Fruit fly (Drosophila melanogaster) whole organism, wandering third instar larva: ENCODE results near the gene slif.

Experiments used
- Abd-B ChIP-seq: fragments of >200 bp; optimal IDR thresholded peaks from 2 replicates; lab custom pipeline; 2017; ENCODE audit warnings: missing biosample characterization, missing genetic modification characterization
- CG32264 ChIP-seq: fragments of 200-800 bp; sonication (Bioruptor generic); optimal IDR thresholded peaks from 2 replicates; lab custom pipeline; 2016; ENCODE audit warnings: missing biosample characterization, missing genetic modification characterization
- CG9705 ChIP-seq: fragments of 200-800 bp; sonication (Bioruptor generic); optimal IDR thresholded peaks from 2 replicates; lab custom pipeline; 2018; ENCODE audit warnings: missing biosample characterization, mild to moderate bottlenecking, missing genetic modification characterization
- CrebA ChIP-seq: fragments of 200-800 bp; sonication (Bioruptor generic); optimal IDR thresholded peaks from 2 replicates; lab custom pipeline; 2016; ENCODE audit warnings: missing biosample characterization, mild to moderate bottlenecking, missing genetic modification characterization, borderline replicate concordance
- Dfd ChIP-seq: fragments of >200 bp; optimal IDR thresholded peaks from 2 replicates; lab custom pipeline; 2017; ENCODE audit warnings: missing biosample characterization, missing genetic modification characterization
- Dif ChIP-seq: fragments of 200-275, 200-300 bp; sonication (Bioruptor generic); optimal IDR thresholded peaks from 2 replicates; lab custom pipeline; 2018; ENCODE audit warnings: missing biosample characterization, missing genetic modification characterization; ENCODE audit not compliant: partially characterized antibody
- GATAd ChIP-seq: sonication (Bioruptor generic); optimal IDR thresholded peaks from 2 replicates; lab custom pipeline; 2016; ENCODE audit warnings: missing biosample characterization, missing genetic modification characterization
- HLH106 ChIP-seq: fragments of 200-800 bp; optimal IDR thresholded peaks from 3 replicates; lab custom pipeline; 2019; ENCODE audit warnings: missing biosample characterization, mild to moderate bottlenecking, missing genetic modification characterization, moderate library complexity
- Hnf4 ChIP-seq: fragments of 200-800 bp; sonication (Bioruptor generic); optimal IDR thresholded peaks from 2 replicates; lab custom pipeline; 2016; ENCODE audit warnings: missing biosample characterization, mild to moderate bottlenecking, missing genetic modification characterization
- Hr78 ChIP-seq: fragments of >200 bp; optimal IDR thresholded peaks from 2 replicates; lab custom pipeline; 2017; ENCODE audit warnings: missing biosample characterization, missing genetic modification characterization
- Hr83 ChIP-seq: fragments of 200-300 bp; sonication (Bioruptor generic); optimal IDR thresholded peaks from 2 replicates; lab custom pipeline; 2016; ENCODE audit warnings: missing biosample characterization, mild to moderate bottlenecking, missing genetic modification characterization, moderate library complexity; ENCODE audit not compliant: poor library complexity, severe bottlenecking
- Jra ChIP-seq: sonication (Bioruptor generic); optimal IDR thresholded peaks from 2 replicates; lab custom pipeline; 2016; ENCODE audit warnings: missing biosample characterization, missing genetic modification characterization
- Mio ChIP-seq: sonication (Bioruptor generic); optimal IDR thresholded peaks from 2 replicates; lab custom pipeline; 2016; ENCODE audit warnings: missing biosample characterization, missing genetic modification characterization
- Myc ChIP-seq: fragments of >200 bp; optimal IDR thresholded peaks from 2 replicates; lab custom pipeline; 2017
- N ChIP-seq: fragments of >200 bp; optimal IDR thresholded peaks from 2 replicates; lab custom pipeline; 2018; ENCODE audit warnings: missing biosample characterization, missing external identifiers, missing genetic modification characterization
- OdsH ChIP-seq: fragments of 200-800 bp; sonication (Bioruptor generic); optimal IDR thresholded peaks from 2 replicates; lab custom pipeline; 2016; ENCODE audit warnings: missing biosample characterization, mild to moderate bottlenecking, missing genetic modification characterization
- Rel ChIP-seq, 2 experiments: fragments of 200-800 bp; sonication (Bioruptor generic) in 1 of 2; optimal IDR thresholded peaks; 2 replicates in 1 of 2; 3 replicates in 1 of 2; lab custom pipeline; 2016 to 2019; ENCODE audit warnings: mild to moderate bottlenecking in 2 of 2, missing biosample characterization in 2 of 2, missing genetic modification characterization in 2 of 2, moderate library complexity in 1 of 2
- Sp1 ChIP-seq: fragments of 200-800 bp; sonication (Bioruptor generic); optimal IDR thresholded peaks from 3 replicates; lab custom pipeline; 2019; ENCODE audit warnings: missing biosample characterization, mild to moderate bottlenecking, missing genetic modification characterization, moderate library complexity
- Vsx2 ChIP-seq: fragments of 200-300, 225-300 bp; sonication (Bioruptor generic); optimal IDR thresholded peaks from 2 replicates; lab custom pipeline; 2018; ENCODE audit warnings: missing biosample characterization, missing genetic modification characterization; ENCODE audit not compliant: partially characterized antibody
- br ChIP-seq: fragments of 200-800 bp; sonication (Bioruptor generic); optimal IDR thresholded peaks from 2 replicates; lab custom pipeline; 2016; ENCODE audit warnings: missing biosample characterization, missing genetic modification characterization
- brk ChIP-seq: fragments of 200-800 bp; sonication (Bioruptor generic); optimal IDR thresholded peaks from 2 replicates; lab custom pipeline; 2016; ENCODE audit warnings: missing biosample characterization, mild to moderate bottlenecking, missing genetic modification characterization
- dl ChIP-seq, 2 experiments: fragments of 175-275, 200-275 bp in 1 of 2; fragments of 200-275 bp in 1 of 2; sonication (Bioruptor generic); optimal IDR thresholded peaks; lab custom pipeline; 2018; ENCODE audit warnings: mild to moderate bottlenecking in 2 of 2, missing biosample characterization in 2 of 2, missing genetic modification characterization in 2 of 2, moderate library complexity in 2 of 2; ENCODE audit not compliant: partially characterized antibody in 2 of 2, insufficient read depth in 1 of 2
- dmrt93B ChIP-seq: fragments of 200-800 bp; sonication (Bioruptor generic); optimal IDR thresholded peaks from 2 replicates; lab custom pipeline; 2018; ENCODE audit warnings: missing biosample characterization, mild to moderate bottlenecking, missing genetic modification characterization
- dsf ChIP-seq: sonication (Bioruptor generic); optimal IDR thresholded peaks from 2 replicates; lab custom pipeline; 2016; ENCODE audit warnings: missing biosample characterization, missing genetic modification characterization, borderline replicate concordance
- ey ChIP-seq: fragments of 200-800 bp; sonication (Bioruptor generic); optimal IDR thresholded peaks from 2 replicates; lab custom pipeline; 2016; ENCODE audit warnings: missing biosample characterization, missing genetic modification characterization
- foxo ChIP-seq, 2 experiments: fragments of 200-800 bp; sonication (Bioruptor generic); optimal IDR thresholded peaks; 2 replicates in 1 of 2; 3 replicates in 1 of 2; lab custom pipeline; 2016 to 2017; ENCODE audit warnings: missing biosample characterization in 2 of 2, missing genetic modification characterization in 2 of 2
- fru ChIP-seq: fragments of 200-800 bp; sonication (Bioruptor generic); optimal IDR thresholded peaks from 3 replicates; lab custom pipeline; 2016; ENCODE audit warnings: missing biosample characterization, mild to moderate bottlenecking, missing genetic modification characterization
- h ChIP-seq: fragments of 200-800 bp; sonication (Bioruptor generic); optimal IDR thresholded peaks from 3 replicates; lab custom pipeline; 2016; ENCODE audit warnings: missing biosample characterization, mild to moderate bottlenecking, missing genetic modification characterization
- jim ChIP-seq: fragments of 175-275, 200-325 bp; sonication (Bioruptor generic); optimal IDR thresholded peaks from 2 replicates; lab custom pipeline; 2016; ENCODE audit warnings: missing biosample characterization, mild to moderate bottlenecking, missing genetic modification characterization
- lola ChIP-seq: fragments of >200 bp; optimal IDR thresholded peaks from 2 replicates; lab custom pipeline; 2017; ENCODE audit warnings: missing biosample characterization, missing genetic modification characterization
- pan ChIP-seq: fragments of >200 bp; optimal IDR thresholded peaks from 2 replicates; lab custom pipeline; 2017
- psq ChIP-seq: fragments of 200-800 bp; sonication (Bioruptor generic); optimal IDR thresholded peaks from 3 replicates; lab custom pipeline; 2017; ENCODE audit warnings: missing biosample characterization, mild to moderate bottlenecking, missing genetic modification characterization, moderate library complexity
- rgr ChIP-seq: fragments of 200-800 bp; sonication (Bioruptor generic); optimal IDR thresholded peaks from 3 replicates; lab custom pipeline; 2016; ENCODE audit warnings: missing biosample characterization, mild to moderate bottlenecking, missing genetic modification characterization
- sage ChIP-seq: fragments of 200-800 bp; sonication (Bioruptor generic); optimal IDR thresholded peaks from 2 replicates; lab custom pipeline; 2016; ENCODE audit warnings: missing biosample characterization, mild to moderate bottlenecking, missing genetic modification characterization
- sv ChIP-seq: fragments of 200-800 bp; sonication (Bioruptor generic); optimal IDR thresholded peaks from 3 replicates; lab custom pipeline; 2016; ENCODE audit warnings: missing biosample characterization, missing genetic modification characterization
- tai ChIP-seq: sonication (Bioruptor generic); optimal IDR thresholded peaks from 2 replicates; lab custom pipeline; 2016; ENCODE audit warnings: missing biosample characterization, missing genetic modification characterization
- usp ChIP-seq: fragments of >200 bp; optimal IDR thresholded peaks from 2 replicates; lab custom pipeline; 2017; ENCODE audit warnings: missing biosample characterization, missing genetic modification characterization
- woc ChIP-seq: sonication (Bioruptor generic); optimal IDR thresholded peaks from 2 replicates; lab custom pipeline; 2016; ENCODE audit warnings: missing biosample characterization, mild to moderate bottlenecking, missing genetic modification characterization

The slif gene

DNA sequence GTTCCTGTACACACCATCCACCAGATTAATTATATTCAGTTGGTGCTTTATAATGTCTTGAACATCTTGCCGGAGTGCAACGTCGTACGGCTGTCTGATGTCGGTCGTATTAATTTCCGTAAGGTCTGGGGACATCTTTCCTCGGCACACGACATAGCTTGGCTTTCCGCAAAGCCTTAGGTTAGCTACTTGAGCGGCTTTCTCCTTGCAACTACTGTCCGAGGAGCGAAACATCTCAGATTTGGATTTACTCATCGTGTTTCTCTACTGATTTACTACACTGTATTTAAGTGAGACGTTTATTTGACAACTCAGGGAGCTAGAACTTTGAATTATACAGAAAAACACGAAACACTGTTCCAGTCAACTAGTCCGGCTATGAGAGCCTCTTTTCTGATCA is 44.1 kb upstream of the slif start, which contains the start of the genes CG11226 and CG45428:
Gene CG11226, plus strand, starts transcription at position 301 of the 400 bp plus-strand sequence.
Gene CG45428, minus strand, starts transcription at position 303 of the 400 bp plus-strand sequence.
- TF ChIP-seq sv (GFP tag; lab: Kevin White, UChicago) = no peak
- TF ChIP-seq Dif = no peak

DNA sequence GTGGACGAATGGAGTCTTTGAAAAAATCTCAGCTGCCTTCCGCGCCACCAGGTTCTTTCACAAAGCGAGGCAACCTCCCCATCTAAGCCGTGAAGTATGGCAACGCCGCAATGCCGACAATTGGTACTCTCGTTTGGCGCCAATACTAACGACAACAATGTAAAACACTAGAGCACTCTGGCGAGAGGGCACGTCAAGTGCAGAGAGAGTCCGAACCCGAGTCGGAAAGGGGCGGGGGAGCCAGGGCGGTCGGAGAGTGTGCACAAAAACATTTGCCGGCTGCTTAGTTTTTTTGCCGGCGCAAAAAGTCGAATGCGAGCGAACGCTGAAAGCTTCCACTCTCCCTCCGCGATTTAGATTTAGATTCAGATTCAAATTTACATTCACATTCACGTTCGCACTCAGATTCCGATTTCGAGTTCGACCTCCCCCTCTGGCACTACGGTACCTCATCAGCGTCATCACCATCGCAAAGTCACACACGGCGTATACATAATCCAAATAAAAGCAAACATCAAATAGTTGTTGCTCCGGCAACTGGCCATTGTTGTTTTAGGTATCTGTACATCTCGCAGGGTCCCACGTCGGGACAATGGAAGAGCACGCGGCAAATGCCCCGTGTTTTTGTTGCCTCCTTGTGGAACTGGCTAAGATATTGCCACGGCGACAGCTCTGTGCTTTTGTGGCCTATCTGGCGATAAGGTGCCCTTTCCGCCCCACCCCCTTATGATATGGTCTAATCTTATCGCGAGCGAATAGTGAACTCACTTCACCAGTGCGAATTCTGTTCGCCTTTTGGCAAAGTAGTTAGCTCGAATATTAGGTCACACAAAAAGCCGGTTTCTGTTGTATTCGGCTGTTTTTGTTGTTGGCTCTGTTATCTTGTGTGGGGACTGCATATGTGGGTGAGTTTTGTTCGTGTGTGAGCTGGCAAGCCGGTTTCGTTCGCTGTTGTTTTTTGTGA is 42.9 kb upstream of the slif start:
- peak; percentile 16 for TF ChIP-seq OdsH
- no peak for TF ChIP-seq CG32264
- TF ChIP-seq tai = no peak
- peak; percentile 23 for TF ChIP-seq psq (GFP tag; lab: Kevin White, UChicago)
- TF ChIP-seq Hr83 (GFP tag; lab: Kevin White, UChicago) = no peak
- TF ChIP-seq Jra (GFP tag; lab: Kevin White, UChicago) = no peak
- no peak for TF ChIP-seq Vsx2
- TF ChIP-seq sv (GFP tag; lab: Kevin White, UChicago) = no peak
- TF ChIP-seq br = no peak
- peak; percentile 39 for TF ChIP-seq Dif
- TF ChIP-seq Mio (GFP tag; lab: Kevin White, UChicago) = no peak
- no peak for TF ChIP-seq dmrt93B (GFP tag; lab: Kevin White, UChicago)
- TF ChIP-seq N = no peak
- no peak for TF ChIP-seq Abd-B (GFP tag; lab: Kevin White, UChicago)
- no peak for TF ChIP-seq Hnf4 (GFP tag; lab: Kevin White, UChicago)
- no peak for TF ChIP-seq dsf (GFP tag; lab: Kevin White, UChicago)
- TF ChIP-seq usp (GFP tag; lab: Kevin White, UChicago) = no peak
- TF ChIP-seq Hr78 (GFP tag; lab: Kevin White, UChicago) = no peak
- TF ChIP-seq woc (GFP tag; lab: Kevin White, UChicago) = no peak
- TF ChIP-seq GATAd = no peak
- TF ChIP-seq CrebA (GFP tag; lab: Kevin White, UChicago) = peak; percentile 79
- TF ChIP-seq ey (GFP tag; lab: Kevin White, UChicago) = no peak
- TF ChIP-seq foxo (GFP tag; optimal IDR thresholded peaks at IDR 0.05; lab: Kevin White, UChicago) = no peak
- peak in 1 of 2 experiments; percentile 60 for TF ChIP-seq dl (GFP tag; optimal IDR thresholded peaks at IDR 0.05; lab: Kevin White, UChicago; ENCODE audit: insufficient read depth in 1 of 2, partially characterized antibody in 2 of 2)
- peak; percentile 91 for TF ChIP-seq jim (GFP tag; lab: Kevin White, UChicago)
- no peak for TF ChIP-seq CG9705 (GFP tag; lab: Kevin White, UChicago)
- no peak for TF ChIP-seq Myc (lab: Kevin White, UChicago)
- TF ChIP-seq rgr (GFP tag; lab: Kevin White, UChicago) = no peak
- TF ChIP-seq fru (GFP tag; lab: Kevin White, UChicago) = no peak
- no peak for TF ChIP-seq HLH106 (tag; lab: Kevin White, UChicago)
- no peak for TF ChIP-seq Dfd (GFP tag; lab: Kevin White, UChicago)
- no peak for TF ChIP-seq pan
- no peak for TF ChIP-seq Sp1 (GFP tag; lab: Kevin White, UChicago)
- TF ChIP-seq h (GFP tag; lab: Kevin White, UChicago) = peak; percentile 14
- no peak for TF ChIP-seq lola (GFP tag; lab: Kevin White, UChicago)
- no peak for TF ChIP-seq Rel (GFP tag; optimal IDR thresholded peaks at IDR 0.05; lab: Kevin White, UChicago)
- peak; percentile 30 for TF ChIP-seq Rel (tag; optimal IDR thresholded peaks at IDR 0.05; lab: Kevin White, UChicago)
- no peak for TF ChIP-seq sage (GFP tag; lab: Kevin White, UChicago)
- no peak for TF ChIP-seq brk (GFP tag; lab: Kevin White, UChicago)
